Worm (Caenorhabditis elegans) whole organism, L1 larva: ENCODE measurements around the gene Y32F6B.1.
A peak's percentile ranks its signal among the peaks of the same experiment; 100 is the strongest.

Source experiments
- C04F5.9 ChIP-seq: sonication (generic microtip); optimal IDR thresholded peaks from 2 replicates; lab custom pipeline; 2016; ENCODE audit warnings: missing genetic modification characterization, missing compliant biosample characterization
- C16A3.4 ChIP-seq: fragments of 150-350 bp; optimal IDR thresholded peaks from 2 replicates; lab custom pipeline; 2014; ENCODE audit warnings: missing biosample characterization, missing genetic modification characterization
- C34B4.2 ChIP-seq: sonication (generic microtip); optimal IDR thresholded peaks from 2 replicates; lab custom pipeline; 2017; ENCODE audit warnings: mild to moderate bottlenecking, missing genetic modification characterization, missing compliant biosample characterization
- Y116A8C.19 ChIP-seq: sonication (generic microtip); optimal IDR thresholded peaks from 2 replicates; lab custom pipeline; 2016; ENCODE audit warnings: missing compliant biosample characterization, missing genetic modification characterization, borderline replicate concordance
- aha-1 ChIP-seq: fragments of 150-350 bp; optimal IDR thresholded peaks from 2 replicates; lab custom pipeline; 2014; ENCODE audit warnings: missing biosample characterization, missing genetic modification characterization
- ama-1 ChIP-seq: fragments of 150-350 bp; optimal IDR thresholded peaks from 2 replicates; lab custom pipeline; 2014
- ceh-88 ChIP-seq: fragments of 200-800 bp; sonication (Bioruptor generic); IDR thresholded peaks from 2 replicates; pipeline ENCODE4 v1.3.6; 2022; ENCODE audit warnings: missing genetic modification characterization, missing compliant biosample characterization
- dpl-1 ChIP-seq, 3 experiments: fragments of 150-350 bp in 2 of 3; sonication (generic microtip) in 1 of 3; optimal IDR thresholded peaks; 2 replicates each; lab custom pipeline; 2014 to 2017; ENCODE audit warnings: missing biosample characterization in 3 of 3, missing genetic modification characterization in 3 of 3, missing genetic modification reagents in 3 of 3
- efl-1 ChIP-seq, 4 experiments: fragments of 150-350 bp; optimal IDR thresholded peaks in 3 of 4; peaks in 1 of 4; 1 replicate in 1 of 4; 2 replicates in 3 of 4; lab custom pipeline; 2014; ENCODE audit warnings: missing biosample characterization in 2 of 4, missing genetic modification characterization in 2 of 4, missing genetic modification reagents in 2 of 4
- fkh-10 ChIP-seq: sonication (generic microtip); optimal IDR thresholded peaks from 2 replicates; lab custom pipeline; 2017; ENCODE audit warnings: missing biosample characterization, missing genetic modification reagents, missing genetic modification characterization
- fos-1 ChIP-seq: fragments of 150-350 bp; optimal IDR thresholded peaks from 2 replicates; lab custom pipeline; 2014; ENCODE audit warnings: missing biosample characterization, missing genetic modification characterization
- grh-1 ChIP-seq: fragments of 200-800 bp; sonication (Bioruptor generic); IDR thresholded peaks from 2 replicates; pipeline ENCODE4 v1.3.6; 2022; ENCODE audit warnings: missing genetic modification reagents, missing genetic modification characterization, missing compliant biosample characterization
- jun-1 ChIP-seq: fragments of 150-350 bp; optimal IDR thresholded peaks from 2 replicates; lab custom pipeline; 2014; ENCODE audit warnings: missing biosample characterization, missing genetic modification reagents, missing genetic modification characterization
- lin-13 ChIP-seq: fragments of 150-350 bp; optimal IDR thresholded peaks from 2 replicates; lab custom pipeline; 2014; ENCODE audit warnings: missing biosample characterization, missing genetic modification reagents, missing genetic modification characterization
- lin-14 ChIP-seq: fragments of 200-800 bp; sonication (Bioruptor generic); optimal IDR thresholded peaks from 2 replicates; lab custom pipeline; 2018; ENCODE audit warnings: mild to moderate bottlenecking, missing genetic modification characterization, moderate library complexity, missing compliant biosample characterization
- lin-35 ChIP-seq, 2 experiments: fragments of 150-350 bp; optimal IDR thresholded peaks; 2 replicates each; lab custom pipeline; 2014; ENCODE audit warnings: missing biosample characterization in 2 of 2, missing genetic modification characterization in 2 of 2, missing genetic modification reagents in 2 of 2
- mep-1 ChIP-seq: fragments of 150-350 bp; optimal IDR thresholded peaks from 2 replicates; lab custom pipeline; 2014; ENCODE audit warnings: missing biosample characterization, missing genetic modification characterization
- nhr-11 ChIP-seq: fragments of 150-350 bp; optimal IDR thresholded peaks from 2 replicates; lab custom pipeline; 2014; ENCODE audit warnings: missing biosample characterization, missing genetic modification characterization
- nhr-12 ChIP-seq: sonication (generic microtip); optimal IDR thresholded peaks from 2 replicates; lab custom pipeline; 2017; ENCODE audit warnings: missing biosample characterization, missing genetic modification characterization
- nhr-77 ChIP-seq: fragments of 150-350 bp; optimal IDR thresholded peaks from 2 replicates; lab custom pipeline; 2014; ENCODE audit warnings: missing biosample characterization, missing genetic modification characterization
- nhr-84 ChIP-seq: sonication (generic microtip); optimal IDR thresholded peaks from 2 replicates; lab custom pipeline; 2017; ENCODE audit warnings: missing biosample characterization, missing genetic modification characterization
- pag-3 ChIP-seq: sonication (generic microtip); optimal IDR thresholded peaks from 2 replicates; lab custom pipeline; 2017; ENCODE audit warnings: missing genetic modification characterization, mild to moderate bottlenecking, missing compliant biosample characterization, antibody characterized with exemption, borderline replicate concordance; ENCODE audit not compliant: insufficient read depth
- pax-3 ChIP-seq: fragments of 200-800 bp; sonication (Bioruptor generic); optimal IDR thresholded peaks from 2 replicates; lab custom pipeline; 2018; ENCODE audit warnings: mild to moderate bottlenecking, missing genetic modification characterization, moderate library complexity, missing compliant biosample characterization
- pqm-1 ChIP-seq: sonication (generic microtip); optimal IDR thresholded peaks from 3 replicates; lab custom pipeline; 2017; ENCODE audit warnings: missing biosample characterization, missing genetic modification characterization
- rnt-1 ChIP-seq: sonication (generic microtip); optimal IDR thresholded peaks from 2 replicates; lab custom pipeline; 2016; ENCODE audit warnings: mild to moderate bottlenecking, missing genetic modification characterization, moderate library complexity, missing compliant biosample characterization
- skn-1 ChIP-seq: fragments of 150-350 bp; optimal IDR thresholded peaks from 2 replicates; lab custom pipeline; 2014; ENCODE audit warnings: missing biosample characterization, missing genetic modification characterization
- snpc-4 ChIP-seq: fragments of 150-350 bp; optimal IDR thresholded peaks from 2 replicates; lab custom pipeline; 2014; ENCODE audit warnings: missing biosample characterization, missing genetic modification characterization
- sptf-1 ChIP-seq: fragments of 150-350 bp; optimal IDR thresholded peaks from 2 replicates; lab custom pipeline; 2014; ENCODE audit warnings: missing biosample characterization, missing genetic modification characterization
- tbx-2 ChIP-seq: sonication (generic microtip); optimal IDR thresholded peaks from 2 replicates; lab custom pipeline; 2016; ENCODE audit warnings: missing genetic modification characterization, missing compliant biosample characterization
- unc-62 ChIP-seq: fragments of 150-350 bp; optimal IDR thresholded peaks from 2 replicates; lab custom pipeline; 2014; ENCODE audit warnings: missing biosample characterization, missing genetic modification reagents, missing genetic modification characterization
- ztf-4 ChIP-seq: fragments of 150-350 bp; optimal IDR thresholded peaks from 2 replicates; lab custom pipeline; 2014; ENCODE audit warnings: missing biosample characterization, missing genetic modification characterization

Y32F6B.1 gene

DNA sequence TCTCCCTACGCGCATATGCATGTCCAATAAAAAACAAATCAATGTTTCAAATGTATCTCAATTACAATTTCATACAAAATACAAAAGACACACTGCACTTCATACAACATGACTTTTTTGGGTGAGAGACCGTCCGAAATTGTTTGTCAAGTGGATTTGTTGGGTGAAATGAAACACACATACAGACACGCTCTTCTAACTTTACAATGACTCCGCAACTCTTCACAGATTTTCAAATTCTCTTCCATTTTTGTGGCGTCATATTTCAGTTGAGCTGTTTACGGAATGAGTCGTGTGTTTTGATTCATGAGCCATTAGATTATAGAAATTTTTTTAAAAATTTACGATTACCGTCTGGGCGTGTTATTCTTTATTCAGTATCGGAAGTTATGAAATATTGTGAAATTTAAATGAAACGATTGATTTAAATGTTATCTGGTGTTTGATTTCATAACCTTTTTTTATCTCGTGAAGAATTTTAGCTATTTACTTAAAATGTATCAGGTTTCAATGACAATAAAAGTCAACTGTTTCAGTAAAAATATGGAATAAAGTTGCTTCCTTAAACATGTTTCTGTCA lies 7.6 kb downstream of the Y32F6B.1 start:
- TF ChIP-seq skn-1 (tag; lab: Kevin White, UChicago) (peak; percentile 38), lin-14 (GFP tag; lab: Kevin White, UChicago) (peak; percentile 8), ceh-88 (GFP tag; lab: Robert Waterston, UW) (0 out of 2 replicates have a peak, but pooled peaks have one; percentile 22), efl-1 (optimal IDR thresholded peaks at IDR 0.05; lab: Kevin White, UChicago) (no peak), efl-1 (GFP tag; optimal IDR thresholded peaks at IDR 0.05 in 1 of 2; lab: Kevin White, UChicago) (no peak)

ce11 chrV:10475421-10475820 lies 9.1 kb downstream of the Y32F6B.1 start:
- TF ChIP-seq lin-13 (GFP tag; lab: Kevin White, UChicago) (no peak), nhr-77 (tag; lab: Kevin White, UChicago) (no peak), ceh-88 (GFP tag; lab: Robert Waterston, UW) (no peak), pax-3 (tag; lab: Kevin White, UChicago) (no peak), unc-62 (GFP tag; lab: Kevin White, UChicago) (no peak), fos-1 (tag; lab: Kevin White, UChicago) (no peak), nhr-84 (tag; lab: Kevin White, UChicago) (no peak), snpc-4 (tag; lab: Kevin White, UChicago) (no peak), ama-1 (no peak)

DNA sequence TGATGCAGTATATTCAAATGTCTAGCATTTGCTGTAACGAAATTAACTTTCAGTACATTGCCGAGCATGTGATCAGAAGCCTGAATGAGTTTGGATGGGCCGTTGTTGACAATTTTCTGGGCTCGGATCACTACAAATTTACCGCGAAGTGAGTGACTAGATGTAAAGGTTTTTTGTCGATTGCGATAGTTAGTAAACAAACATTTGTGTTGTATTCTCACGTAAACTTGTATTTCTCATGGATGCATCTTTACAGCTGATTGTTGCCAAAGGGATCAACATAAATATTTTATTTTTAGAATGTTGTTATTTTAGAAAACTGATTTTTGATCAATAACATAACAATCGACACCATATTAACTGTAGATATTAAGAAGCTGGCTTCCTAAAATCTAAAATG lies 10.5 kb downstream of the Y32F6B.1 start:
- no peak for TF ChIP-seq ztf-4 (tag; lab: Kevin White, UChicago)
- no peak for TF ChIP-seq grh-1 (GFP tag; lab: Robert Waterston, UW)
- TF ChIP-seq sptf-1: no peak
- no peak for TF ChIP-seq rnt-1 (tag; lab: Kevin White, UChicago)

DNA sequence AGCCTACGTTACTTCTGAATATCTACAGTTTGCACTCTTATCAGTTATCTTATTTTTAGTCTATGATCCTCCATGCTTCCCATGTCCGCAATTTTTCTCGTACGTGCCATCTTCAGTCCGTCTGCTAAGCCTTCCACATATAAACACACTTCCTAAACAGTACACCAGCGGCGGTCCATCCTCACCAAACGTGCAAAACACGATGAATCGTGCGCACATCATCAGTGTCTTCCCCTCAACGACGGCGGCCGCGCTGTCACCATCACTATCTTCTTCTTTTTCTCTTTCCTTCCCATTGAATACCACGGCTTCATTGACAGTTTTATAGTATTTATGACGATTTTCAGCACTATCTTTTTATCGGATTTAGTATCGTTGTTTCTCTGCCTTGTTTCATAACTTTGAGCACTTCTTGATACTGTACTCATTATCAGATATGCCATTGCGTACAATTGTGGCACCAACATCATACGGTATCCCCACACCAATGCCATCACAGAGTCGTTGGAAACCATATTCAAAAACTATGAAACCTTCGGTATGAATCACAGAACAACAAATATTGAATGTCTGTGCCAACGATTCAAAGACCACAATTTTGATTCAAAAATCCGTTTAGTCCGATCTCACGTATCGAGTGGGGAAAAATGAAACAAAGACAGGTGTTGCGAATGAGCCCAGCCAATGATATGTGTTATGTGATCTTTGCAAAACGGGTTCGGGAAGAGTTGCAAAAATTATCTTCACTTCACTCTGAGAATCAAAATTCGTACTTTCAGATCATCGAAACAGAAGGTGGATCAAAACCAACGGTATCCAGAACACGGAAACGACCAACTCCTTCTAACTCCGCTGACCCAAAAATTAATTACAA lies 11.4 kb downstream of the Y32F6B.1 start:
- TF ChIP-seq jun-1 (no peak), rnt-1 (tag; lab: Kevin White, UChicago) (peak; percentile 9), efl-1 (optimal IDR thresholded peaks at IDR 0.05; lab: Kevin White, UChicago) (no peak), efl-1 (GFP tag; optimal IDR thresholded peaks at IDR 0.05 in 1 of 2; lab: Kevin White, UChicago) (peak in 1 of 2 experiments; percentile 85)

ce11 chrV:10471007-10471406 lies 13.5 kb downstream of the Y32F6B.1 start:
- no peak for TF ChIP-seq aha-1 (tag; lab: Kevin White, UChicago)
- TF ChIP-seq Y116A8C.19: no peak
- no peak for TF ChIP-seq pag-3 (tag; lab: Kevin White, UChicago)
- no peak for TF ChIP-seq mep-1 (tag; lab: Kevin White, UChicago)
- TF ChIP-seq lin-35 (GFP tag; optimal IDR thresholded peaks at IDR 0.05; lab: Kevin White, UChicago): no peak
- TF ChIP-seq dpl-1 (GFP tag; optimal IDR thresholded peaks at IDR 0.05; lab: Kevin White, UChicago): no peak
- TF ChIP-seq C04F5.9 (tag; lab: Kevin White, UChicago): no peak
- no peak for TF ChIP-seq C34B4.2 (tag; lab: Kevin White, UChicago)
- no peak for TF ChIP-seq tbx-2 (tag; lab: Kevin White, UChicago)
- TF ChIP-seq pqm-1 (tag; lab: Kevin White, UChicago): no peak
- no peak for TF ChIP-seq fkh-10 (GFP tag; lab: Kevin White, UChicago)
- TF ChIP-seq nhr-11 (tag; lab: Kevin White, UChicago): no peak
- no peak for TF ChIP-seq C16A3.4
- TF ChIP-seq nhr-77 (tag; lab: Kevin White, UChicago): no peak
- no peak for TF ChIP-seq nhr-12
